Worm (Caenorhabditis elegans): Measurements from ENCODE around the gene skr-12.

The skr-12 gene

ce11 chrIV:17171732-17172131 is 4.7 kb downstream of the skr-12 start (continued):
- TF ChIP-seq dve-1 (tag; optimal IDR thresholded peaks at IDR 0.05; ENCODE audit: insufficient read depth), result peak; percentile 93
- no peak for TF ChIP-seq arid-1 (GFP tag; conservative IDR thresholded peaks at IDR 0.05)
- TF ChIP-seq nhr-102 (tag; optimal IDR thresholded peaks at IDR 0.05), result no peak

DNA sequence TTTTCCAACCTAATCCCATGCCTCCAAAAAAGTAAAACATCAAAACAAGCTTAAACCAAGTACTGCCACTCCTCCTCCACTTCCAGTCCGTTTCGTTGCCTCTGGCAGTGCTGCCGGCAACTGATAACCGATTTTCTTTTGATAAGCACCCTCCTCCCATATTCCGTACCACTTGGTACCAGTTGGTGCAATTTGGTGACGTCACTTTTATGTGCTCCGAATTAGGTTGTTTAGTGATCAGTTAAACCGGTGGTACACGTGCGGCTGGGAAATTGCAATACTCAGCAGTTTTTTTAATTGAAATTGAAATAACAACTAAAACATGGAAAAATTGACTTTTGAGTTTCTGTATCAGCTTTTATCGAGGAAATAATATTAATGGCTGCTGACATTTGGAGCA is 7.0 kb downstream of the skr-12 start:
- no peak for TF ChIP-seq T26A8.4 (GFP tag; IDR thresholded peaks at IDR 0.05)
- peak; percentile 40 for TF ChIP-seq hlh-30 (tag; optimal IDR thresholded peaks at IDR 0.05; ENCODE audit: insufficient read depth)
- peak; percentile 58 for TF ChIP-seq nhr-28 (tag; optimal IDR thresholded peaks at IDR 0.05)
- TF ChIP-seq mep-1 (tag; optimal IDR thresholded peaks at IDR 0.05), result peak; percentile 51
- no peak for TF ChIP-seq daf-12 (tag; optimal IDR thresholded peaks at IDR 0.05)
- no peak for TF ChIP-seq daf-16 (GFP tag; optimal IDR thresholded peaks at IDR 0.05)
- peak; percentile 97 for TF ChIP-seq daf-16 (tag; optimal IDR thresholded peaks at IDR 0.05)
- TF ChIP-seq nhr-48 (tag; optimal IDR thresholded peaks at IDR 0.05), result peak; percentile 57
- TF ChIP-seq lsy-2 (tag; optimal IDR thresholded peaks at IDR 0.05), result peak in 1 of 2 experiments; percentile 37
- peak; percentile 73; the same call in 1 of the 2 replicates for TF ChIP-seq nhr-42 (GFP tag; IDR thresholded peaks at IDR 0.05)
- TF ChIP-seq lir-3 (tag; optimal IDR thresholded peaks at IDR 0.05), result no peak
- TF ChIP-seq pqm-1 (tag; optimal IDR thresholded peaks at IDR 0.05), result peak; percentile 88
- no peak for TF ChIP-seq ceh-82 (tag; optimal IDR thresholded peaks at IDR 0.05)
- peak; percentile 90 for TF ChIP-seq nhr-102 (tag; optimal IDR thresholded peaks at IDR 0.05)
- TF ChIP-seq dve-1 (tag; optimal IDR thresholded peaks at IDR 0.05; ENCODE audit: insufficient read depth), result peak; percentile 95
- no peak for TF ChIP-seq attf-4 (tag; optimal IDR thresholded peaks at IDR 0.05)
- TF ChIP-seq hlh-11 (tag; optimal IDR thresholded peaks at IDR 0.05), result peak; percentile 95
- TF ChIP-seq mes-2 (tag; optimal IDR thresholded peaks at IDR 0.05; ENCODE audit: poor library complexity, severe bottlenecking), result peak; percentile 29
- peak; percentile 51; the same call in 1 of the 2 replicates for TF ChIP-seq lin-1 (GFP tag; IDR thresholded peaks at IDR 0.05)
- no peak for TF ChIP-seq zag-1 (tag; optimal IDR thresholded peaks at IDR 0.05)
- TF ChIP-seq mdl-1 (tag; optimal IDR thresholded peaks at IDR 0.05), result peak in 1 of 2 experiments; percentile 88
- no peak for TF ChIP-seq tag-97 (GFP tag; IDR thresholded peaks at IDR 0.05)
- no peak for TF ChIP-seq aly-2 (tag; optimal IDR thresholded peaks at IDR 0.05)
- TF ChIP-seq mxl-3 (GFP tag; optimal IDR thresholded peaks at IDR 0.05), result peak; percentile 74
- no peak for TF ChIP-seq ctbp-1 (GFP tag; IDR thresholded peaks at IDR 0.05)
- peak; percentile 91 for TF ChIP-seq php-3 (GFP tag; IDR thresholded peaks at IDR 0.05)

ce11 chrIV:17174980-17175379 is 7.9 kb downstream of the skr-12 start:
- TF ChIP-seq pqm-1 (tag; optimal IDR thresholded peaks at IDR 0.05) (no peak), daf-16 (GFP tag; optimal IDR thresholded peaks at IDR 0.05) (no peak), daf-16 (tag; optimal IDR thresholded peaks at IDR 0.05) (peak; percentile 93), dve-1 (tag; optimal IDR thresholded peaks at IDR 0.05; ENCODE audit: insufficient read depth) (peak; percentile 1), sdz-12 (GFP tag; optimal IDR thresholded peaks at IDR 0.05) (no peak), T26A8.4 (GFP tag; IDR thresholded peaks at IDR 0.05) (no peak), hif-1 (tag; optimal IDR thresholded peaks at IDR 0.05) (no peak), nhr-28 (tag; optimal IDR thresholded peaks at IDR 0.05) (peak; percentile 12)

ce11 chrIV:17176177-17176576 is 9.1 kb downstream of the skr-12 start, which contains the start of gene C52D10.3:
TSS of gene C52D10.3 (plus strand) at chrIV:17176477.
- TF ChIP-seq zip-11 (GFP tag; IDR thresholded peaks at IDR 0.05) (no peak), mdt-29 (GFP tag; IDR thresholded peaks at IDR 0.05) (no peak), ces-1 (GFP tag; optimal IDR thresholded peaks at IDR 0.05) (no peak), ceh-20 (GFP tag; IDR thresholded peaks at IDR 0.05) (no peak), lin-39 (tag; optimal IDR thresholded peaks at IDR 0.05) (no peak), mep-1 (tag; optimal IDR thresholded peaks at IDR 0.05) (no peak), spr-1 (tag; optimal IDR thresholded peaks at IDR 0.05) (no peak), nhr-11 (tag; optimal IDR thresholded peaks at IDR 0.05) (no peak), madf-5 (GFP tag; IDR thresholded peaks at IDR 0.05) (no peak)

Measured in whole organism, L4 larva.